Worm (Caenorhabditis elegans) whole organism, L1 larva: ENCODE data around the gene tag-294.
A peak's percentile ranks its signal among the peaks of the same experiment; 100 is the strongest.

Experiments
- C04F5.9 ChIP-seq: sonication (generic microtip); optimal IDR thresholded peaks from 2 replicates; lab custom pipeline; 2016; ENCODE audit warnings: missing genetic modification characterization, missing compliant biosample characterization
- Y116A8C.19 ChIP-seq: sonication (generic microtip); optimal IDR thresholded peaks from 2 replicates; lab custom pipeline; 2016; ENCODE audit warnings: missing compliant biosample characterization, missing genetic modification characterization, borderline replicate concordance
- aha-1 ChIP-seq: fragments of 150-350 bp; optimal IDR thresholded peaks from 2 replicates; lab custom pipeline; 2014; ENCODE audit warnings: missing biosample characterization, missing genetic modification characterization
- ama-1 ChIP-seq: fragments of 150-350 bp; optimal IDR thresholded peaks from 2 replicates; lab custom pipeline; 2014
- blmp-1 ChIP-seq: fragments of 150-350 bp; optimal IDR thresholded peaks from 2 replicates; lab custom pipeline; 2014; ENCODE audit warnings: missing biosample characterization, missing genetic modification characterization
- ceh-63 ChIP-seq: fragments of 200-800 bp; sonication (Bioruptor generic); optimal IDR thresholded peaks from 2 replicates; lab custom pipeline; 2018; ENCODE audit warnings: mild to moderate bottlenecking, missing genetic modification characterization, missing compliant biosample characterization
- ceh-88 ChIP-seq: fragments of 200-800 bp; sonication (Bioruptor generic); IDR thresholded peaks from 2 replicates; pipeline ENCODE4 v1.3.6; 2022; ENCODE audit warnings: missing genetic modification characterization, missing compliant biosample characterization
- ces-1 ChIP-seq: fragments of 150-350 bp; optimal IDR thresholded peaks from 2 replicates; lab custom pipeline; 2014; ENCODE audit warnings: missing biosample characterization, missing genetic modification reagents, missing genetic modification characterization
- dpl-1 ChIP-seq, 3 experiments: fragments of 150-350 bp in 2 of 3; sonication (generic microtip) in 1 of 3; optimal IDR thresholded peaks; 2 replicates each; lab custom pipeline; 2014 to 2017; ENCODE audit warnings: missing biosample characterization in 3 of 3, missing genetic modification characterization in 3 of 3, missing genetic modification reagents in 3 of 3
- dsc-1 ChIP-seq: sonication (generic microtip); optimal IDR thresholded peaks from 2 replicates; lab custom pipeline; 2016; ENCODE audit warnings: mild to moderate bottlenecking, missing genetic modification characterization, missing compliant biosample characterization
- efl-1 ChIP-seq, 4 experiments: fragments of 150-350 bp; optimal IDR thresholded peaks in 3 of 4; peaks in 1 of 4; 1 replicate in 1 of 4; 2 replicates in 3 of 4; lab custom pipeline; 2014; ENCODE audit warnings: missing biosample characterization in 2 of 4, missing genetic modification characterization in 2 of 4, missing genetic modification reagents in 2 of 4
- elt-2 ChIP-seq: sonication (generic microtip); optimal IDR thresholded peaks from 2 replicates; lab custom pipeline; 2016; ENCODE audit warnings: missing genetic modification characterization, mild to moderate bottlenecking, inconsistent platforms, missing compliant biosample characterization, missing genetic modification reagents
- elt-3 ChIP-seq, 6 experiments: fragments of 150-350 bp in 1 of 6; sonication (generic microtip); optimal IDR thresholded peaks; 2 replicates each; lab custom pipeline; 2017 to 2018; ENCODE audit warnings: missing biosample characterization in 6 of 6, missing genetic modification characterization in 6 of 6, inconsistent platforms in 1 of 6
- fkh-10 ChIP-seq: sonication (generic microtip); optimal IDR thresholded peaks from 2 replicates; lab custom pipeline; 2017; ENCODE audit warnings: missing biosample characterization, missing genetic modification reagents, missing genetic modification characterization
- isw-1 ChIP-seq: fragments of 200-800 bp; sonication (Bioruptor generic); IDR thresholded peaks from 2 replicates; pipeline ENCODE4 v1.3.6; 2022; ENCODE audit warnings: missing genetic modification characterization, missing compliant biosample characterization
- jun-1 ChIP-seq: fragments of 150-350 bp; optimal IDR thresholded peaks from 2 replicates; lab custom pipeline; 2014; ENCODE audit warnings: missing biosample characterization, missing genetic modification reagents, missing genetic modification characterization
- lin-13 ChIP-seq: fragments of 150-350 bp; optimal IDR thresholded peaks from 2 replicates; lab custom pipeline; 2014; ENCODE audit warnings: missing biosample characterization, missing genetic modification reagents, missing genetic modification characterization
- lin-14 ChIP-seq: fragments of 200-800 bp; sonication (Bioruptor generic); optimal IDR thresholded peaks from 2 replicates; lab custom pipeline; 2018; ENCODE audit warnings: mild to moderate bottlenecking, missing genetic modification characterization, moderate library complexity, missing compliant biosample characterization
- lin-15B ChIP-seq: fragments of 150-350 bp; sonication (generic microtip); optimal IDR thresholded peaks from 3 replicates; lab custom pipeline; 2014; ENCODE audit warnings: missing biosample characterization, missing genetic modification characterization
- lin-35 ChIP-seq, 2 experiments: fragments of 150-350 bp; optimal IDR thresholded peaks; 2 replicates each; lab custom pipeline; 2014; ENCODE audit warnings: missing biosample characterization in 2 of 2, missing genetic modification characterization in 2 of 2, missing genetic modification reagents in 2 of 2
- lir-3 ChIP-seq: sonication (generic microtip); optimal IDR thresholded peaks from 2 replicates; lab custom pipeline; 2016; ENCODE audit warnings: mild to moderate bottlenecking, missing genetic modification characterization, moderate library complexity, missing compliant biosample characterization; ENCODE audit not compliant: poor library complexity
- lsy-2 ChIP-seq, 2 experiments: fragments of 150-350 bp; optimal IDR thresholded peaks; 2 replicates each; lab custom pipeline; 2014; ENCODE audit warnings: missing biosample characterization in 2 of 2, missing genetic modification characterization in 2 of 2
- mep-1 ChIP-seq: fragments of 150-350 bp; optimal IDR thresholded peaks from 2 replicates; lab custom pipeline; 2014; ENCODE audit warnings: missing biosample characterization, missing genetic modification characterization
- nhr-20 ChIP-seq: sonication (generic microtip); optimal IDR thresholded peaks from 2 replicates; lab custom pipeline; 2016; ENCODE audit warnings: mild to moderate bottlenecking, missing genetic modification characterization, missing compliant biosample characterization
- nhr-237 ChIP-seq: fragments of 150-350 bp; optimal IDR thresholded peaks from 2 replicates; lab custom pipeline; 2014; ENCODE audit warnings: missing biosample characterization, missing genetic modification characterization
- nhr-28 ChIP-seq: fragments of 150-350 bp; optimal IDR thresholded peaks from 2 replicates; lab custom pipeline; 2014; ENCODE audit warnings: missing biosample characterization, missing genetic modification characterization
- nhr-47 ChIP-seq: sonication (generic microtip); optimal IDR thresholded peaks from 2 replicates; lab custom pipeline; 2016; ENCODE audit warnings: mild to moderate bottlenecking, missing genetic modification characterization, moderate library complexity, missing compliant biosample characterization
- nhr-71 ChIP-seq: sonication (generic microtip); optimal IDR thresholded peaks from 2 replicates; lab custom pipeline; 2016; ENCODE audit warnings: mild to moderate bottlenecking, missing genetic modification characterization, moderate library complexity, missing compliant biosample characterization
- nhr-76 ChIP-seq: sonication (generic microtip); optimal IDR thresholded peaks from 2 replicates; lab custom pipeline; 2017; ENCODE audit warnings: missing biosample characterization, missing genetic modification characterization
- nhr-77 ChIP-seq: fragments of 150-350 bp; optimal IDR thresholded peaks from 2 replicates; lab custom pipeline; 2014; ENCODE audit warnings: missing biosample characterization, missing genetic modification characterization
- nhr-90 ChIP-seq: sonication (generic microtip); optimal IDR thresholded peaks from 2 replicates; lab custom pipeline; 2016; ENCODE audit warnings: mild to moderate bottlenecking, missing genetic modification characterization, missing compliant biosample characterization; ENCODE audit not compliant: poor library complexity
- pag-3 ChIP-seq: sonication (generic microtip); optimal IDR thresholded peaks from 2 replicates; lab custom pipeline; 2017; ENCODE audit warnings: missing genetic modification characterization, mild to moderate bottlenecking, missing compliant biosample characterization, antibody characterized with exemption, borderline replicate concordance; ENCODE audit not compliant: insufficient read depth
- snpc-4 ChIP-seq: fragments of 150-350 bp; optimal IDR thresholded peaks from 2 replicates; lab custom pipeline; 2014; ENCODE audit warnings: missing biosample characterization, missing genetic modification characterization
- tlp-1 ChIP-seq: fragments of 150-350 bp; optimal IDR thresholded peaks from 2 replicates; lab custom pipeline; 2014; ENCODE audit warnings: missing biosample characterization, missing genetic modification characterization
- unc-30 ChIP-seq: sonication (generic microtip); optimal IDR thresholded peaks from 2 replicates; lab custom pipeline; 2017; ENCODE audit warnings: missing biosample characterization, missing genetic modification characterization
- zag-1 ChIP-seq: fragments of 150-350 bp; optimal IDR thresholded peaks from 2 replicates; lab custom pipeline; 2014; ENCODE audit warnings: missing biosample characterization, missing genetic modification characterization
- zip-4 ChIP-seq: fragments of 200-800 bp; sonication (Bioruptor generic); optimal IDR thresholded peaks from 2 replicates; lab custom pipeline; 2018; ENCODE audit warnings: mild to moderate bottlenecking, missing genetic modification characterization, moderate library complexity, missing compliant biosample characterization
- ztf-11 ChIP-seq, 2 experiments: sonication (generic microtip); optimal IDR thresholded peaks; 2 replicates each; lab custom pipeline; 2016 to 2017; ENCODE audit warnings: missing genetic modification characterization in 2 of 2, missing biosample characterization in 1 of 2, missing compliant biosample characterization in 1 of 2
- ztf-4 ChIP-seq: fragments of 150-350 bp; optimal IDR thresholded peaks from 2 replicates; lab custom pipeline; 2014; ENCODE audit warnings: missing biosample characterization, missing genetic modification characterization

Gene tag-294

ce11 chrX:5724544-5724943 lies 38.6 kb downstream of the tag-294 start:
- peak; percentile 27 for TF ChIP-seq ceh-63
- TF ChIP-seq lin-14 (GFP tag; lab: Kevin White, UChicago), result peak; percentile 54
- TF ChIP-seq dsc-1 (tag; lab: Kevin White, UChicago), result no peak
- TF ChIP-seq, all 84 proteins: peak for 2

ce11 chrX:5723758-5724157 lies 39.4 kb downstream of the tag-294 start:
- no peak for TF ChIP-seq nhr-237 (tag; lab: Kevin White, UChicago)
- TF ChIP-seq isw-1 (GFP tag; lab: Robert Waterston, UW), result no peak
- TF ChIP-seq lsy-2 (tag; optimal IDR thresholded peaks at IDR 0.05; lab: Kevin White, UChicago), result no peak
- TF ChIP-seq nhr-47 (tag; lab: Kevin White, UChicago), result peak; percentile 27
- TF ChIP-seq nhr-71 (tag; lab: Kevin White, UChicago), result peak; percentile 12
- TF ChIP-seq ztf-11 (tag; optimal IDR thresholded peaks at IDR 0.05; lab: Kevin White, UChicago), result no peak
- no peak for TF ChIP-seq blmp-1 (tag; lab: Kevin White, UChicago)

ce11 chrX:5720929-5721328 lies 42.3 kb downstream of the tag-294 start:
- TF ChIP-seq dpl-1 (GFP tag; optimal IDR thresholded peaks at IDR 0.05; lab: Kevin White, UChicago) (no peak), ama-1 (lab: Kevin White, UChicago) (no peak), nhr-28 (tag; lab: Kevin White, UChicago) (no peak), lin-35 (GFP tag; optimal IDR thresholded peaks at IDR 0.05; lab: Kevin White, UChicago) (no peak), lin-13 (no peak), nhr-20 (no peak), ztf-11 (tag; optimal IDR thresholded peaks at IDR 0.05; lab: Kevin White, UChicago) (no peak), zag-1 (tag; lab: Kevin White, UChicago) (no peak), fkh-10 (GFP tag; lab: Kevin White, UChicago) (no peak), efl-1 (optimal IDR thresholded peaks at IDR 0.05; lab: Kevin White, UChicago) (no peak), efl-1 (GFP tag; optimal IDR thresholded peaks at IDR 0.05 in 1 of 2; lab: Kevin White, UChicago) (no peak), lin-15B (no peak)

- no peak for TF ChIP-seq zip-4
- no peak for TF ChIP-seq elt-3 (tag; optimal IDR thresholded peaks at IDR 0.05; lab: Kevin White, UChicago)
- no peak for TF ChIP-seq ces-1 (GFP tag; lab: Kevin White, UChicago)
- no peak for TF ChIP-seq nhr-76 (tag; lab: Kevin White, UChicago)
- TF ChIP-seq dsc-1 (tag; lab: Kevin White, UChicago), result no peak
- TF ChIP-seq aha-1 (tag; lab: Kevin White, UChicago), result no peak
- TF ChIP-seq snpc-4 (tag; lab: Kevin White, UChicago), result no peak
- TF ChIP-seq lin-14 (GFP tag; lab: Kevin White, UChicago), result no peak
- no peak for TF ChIP-seq tlp-1 (tag; lab: Kevin White, UChicago)
- no peak for TF ChIP-seq unc-30 (tag; lab: Kevin White, UChicago)
- TF ChIP-seq C04F5.9, result no peak
- no peak for TF ChIP-seq fkh-10 (GFP tag; lab: Kevin White, UChicago)
- no peak for TF ChIP-seq lin-13
- TF ChIP-seq ztf-4, result no peak
- TF ChIP-seq, all 84 proteins: peak for 0
These were observed 43.1 kb downstream of the tag-294 start, which contains the start of gene C41G11.1 for ce11 chrX:5720124-5720523. Gene C41G11.1, minus strand, starts transcription at chrX:5720224.

ce11 chrX:5715831-5716364 lies 47.3 kb downstream of the tag-294 start:
- TF ChIP-seq efl-1 (optimal IDR thresholded peaks at IDR 0.05; lab: Kevin White, UChicago) (no peak), efl-1 (GFP tag; optimal IDR thresholded peaks at IDR 0.05 in 1 of 2; lab: Kevin White, UChicago) (peak in 1 of 2 experiments; percentile 18), elt-2 (tag; lab: Kevin White, UChicago) (peak; percentile 22), mep-1 (no peak)

ce11 chrX:5715369-5715768 lies 47.8 kb downstream of the tag-294 start:
- TF ChIP-seq pag-3 (tag; lab: Kevin White, UChicago), result no peak
- TF ChIP-seq efl-1 (optimal IDR thresholded peaks at IDR 0.05; lab: Kevin White, UChicago), result no peak
- peak in 1 of 2 experiments; percentile 29 for TF ChIP-seq efl-1 (GFP tag; optimal IDR thresholded peaks at IDR 0.05 in 1 of 2; lab: Kevin White, UChicago)
- TF ChIP-seq Y116A8C.19 (tag; lab: Kevin White, UChicago), result no peak
- TF ChIP-seq nhr-237 (tag; lab: Kevin White, UChicago), result no peak
- TF ChIP-seq jun-1 (tag; lab: Kevin White, UChicago), result no peak
- TF ChIP-seq lin-35 (GFP tag; optimal IDR thresholded peaks at IDR 0.05; lab: Kevin White, UChicago), result peak in 1 of 2 experiments; percentile 53
- TF ChIP-seq nhr-77 (tag; lab: Kevin White, UChicago), result no peak
- TF ChIP-seq elt-3 (tag; optimal IDR thresholded peaks at IDR 0.05; lab: Kevin White, UChicago), result peak in 1 of 6 experiments; percentile 24
- peak; percentile 27 for TF ChIP-seq nhr-90 (tag; lab: Kevin White, UChicago)
- TF ChIP-seq ceh-88 (GFP tag; lab: Robert Waterston, UW), result no peak
- TF ChIP-seq ztf-11 (tag; optimal IDR thresholded peaks at IDR 0.05; lab: Kevin White, UChicago), result no peak
- peak; percentile 36 for TF ChIP-seq nhr-20
- TF ChIP-seq lir-3, result no peak
- TF ChIP-seq nhr-71 (tag; lab: Kevin White, UChicago), result peak; percentile 35
